Fruit fly (Drosophila melanogaster): ENCODE results near the gene AspRS-m.

AspRS-m gene

DNA sequence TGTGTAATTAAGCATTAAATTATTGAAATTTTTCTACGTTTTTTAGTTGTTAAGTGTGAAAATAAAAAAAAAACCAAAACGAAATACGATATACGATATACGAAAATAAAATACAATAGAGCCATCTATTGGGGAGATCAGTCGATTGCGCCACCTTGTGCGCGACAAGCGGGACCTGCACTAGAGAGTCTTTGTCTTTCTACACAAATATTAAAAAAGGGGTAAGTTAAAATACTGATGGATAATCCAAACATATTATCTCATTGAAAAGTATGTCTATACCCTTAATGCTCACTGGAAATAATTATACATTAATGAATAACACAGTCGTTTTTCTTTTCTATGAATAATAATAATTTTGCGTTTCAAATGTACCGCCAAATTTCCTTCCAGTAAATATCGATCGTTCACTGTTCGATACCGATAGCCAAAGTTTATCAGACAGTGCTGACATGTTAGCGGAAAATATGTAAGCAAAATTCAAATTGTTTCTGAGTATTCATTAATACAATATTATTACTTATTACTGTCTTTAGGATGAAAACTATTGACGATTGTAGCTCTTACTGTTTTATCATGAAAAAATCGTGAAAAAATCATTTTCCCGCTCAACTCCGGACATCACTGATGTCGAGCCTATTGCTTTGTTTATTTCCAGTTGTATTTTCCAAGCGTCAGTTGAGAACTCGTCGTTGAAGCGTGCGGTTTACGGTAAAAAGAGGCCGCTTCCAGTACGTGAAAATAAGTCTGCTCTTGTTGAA is 10.7 kb upstream of the AspRS-m start, which contains the start of gene mdy (continued):
- peak; percentile 41 for TF ChIP-seq psq (GFP tag; optimal IDR thresholded peaks at IDR 0.05)
- peak; percentile 89 for TF ChIP-seq woc (GFP tag; optimal IDR thresholded peaks at IDR 0.05)
- peak; percentile 96 for TF ChIP-seq Myc (optimal IDR thresholded peaks at IDR 0.05)
- TF ChIP-seq Hr78 (GFP tag; optimal IDR thresholded peaks at IDR 0.05): no peak

DNA sequence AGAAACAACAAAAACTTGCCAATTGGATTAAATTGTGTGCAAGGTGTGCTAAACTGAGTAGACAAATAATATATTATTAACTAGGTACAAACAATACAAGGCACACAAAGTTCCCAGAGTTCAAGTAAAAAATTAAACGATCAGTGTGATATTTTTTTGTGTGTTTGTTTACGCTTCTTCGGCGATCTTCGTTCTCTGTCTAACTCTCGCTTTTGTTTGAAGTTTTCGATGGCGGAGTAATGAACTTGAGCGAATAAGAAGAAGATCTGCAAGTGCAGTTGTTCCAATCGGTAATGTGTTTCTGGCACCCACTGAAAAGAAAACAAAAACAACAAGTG is 10.2 kb upstream of the AspRS-m start:
- TF ChIP-seq Vsx2 (GFP tag; optimal IDR thresholded peaks at IDR 0.05; ENCODE audit: partially characterized antibody): no peak
- TF ChIP-seq brk (GFP tag; optimal IDR thresholded peaks at IDR 0.05): no peak
- no peak for TF ChIP-seq Hr78 (GFP tag; optimal IDR thresholded peaks at IDR 0.05)
- no peak for TF ChIP-seq Myc (optimal IDR thresholded peaks at IDR 0.05)
- no peak for TF ChIP-seq Jra (GFP tag; optimal IDR thresholded peaks at IDR 0.05)
- no peak for TF ChIP-seq fru (GFP tag; optimal IDR thresholded peaks at IDR 0.05)
- TF ChIP-seq N (GFP tag; optimal IDR thresholded peaks at IDR 0.05): no peak
- no peak for TF ChIP-seq Hr83 (GFP tag; optimal IDR thresholded peaks at IDR 0.05; ENCODE audit: poor library complexity, severe bottlenecking)
- no peak for TF ChIP-seq Dfd (GFP tag; optimal IDR thresholded peaks at IDR 0.05)
- TF ChIP-seq br (GFP tag; optimal IDR thresholded peaks at IDR 0.05): no peak
- TF ChIP-seq OdsH (GFP tag; optimal IDR thresholded peaks at IDR 0.05): no peak
- TF ChIP-seq CG32264 (GFP tag; optimal IDR thresholded peaks at IDR 0.05): no peak
- TF ChIP-seq foxo (GFP tag; optimal IDR thresholded peaks at IDR 0.05): no peak
- TF ChIP-seq HLH106 (tag; optimal IDR thresholded peaks at IDR 0.05): no peak
- TF ChIP-seq jim (GFP tag; optimal IDR thresholded peaks at IDR 0.05): no peak

DNA sequence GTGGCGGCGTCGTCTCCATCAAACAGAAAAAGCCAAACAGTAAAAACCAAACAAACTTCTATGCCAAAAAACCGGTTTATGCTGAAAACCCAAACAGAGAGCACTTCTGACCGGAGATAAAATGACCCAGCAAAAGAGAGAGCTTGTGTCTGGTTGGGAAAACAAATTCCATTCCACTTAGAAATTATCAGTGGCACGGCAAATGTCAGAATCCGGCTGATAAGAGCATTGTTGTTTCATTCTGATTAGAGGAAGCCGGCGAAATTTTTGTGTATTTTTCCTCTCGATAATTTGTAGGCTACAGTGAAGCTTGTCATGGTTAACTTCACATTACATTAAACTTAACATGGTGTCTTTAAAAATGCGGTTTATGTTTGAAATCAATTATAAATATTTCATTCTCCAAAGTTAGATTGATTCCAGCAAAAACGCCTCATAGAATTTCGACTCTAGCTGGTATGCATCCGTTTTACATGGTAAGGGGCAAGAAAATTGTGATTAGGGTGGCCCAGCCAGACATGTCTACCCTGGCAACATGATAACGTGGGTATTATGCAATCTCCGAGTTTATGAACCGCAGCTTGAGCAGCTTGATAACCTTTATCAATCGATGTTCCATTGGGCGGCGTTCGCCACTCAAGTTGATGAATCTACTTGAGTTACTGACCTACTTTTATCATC is 9.3 kb upstream of the AspRS-m start:
- TF ChIP-seq dmrt93B (GFP tag; optimal IDR thresholded peaks at IDR 0.05) (no peak), br (GFP tag; optimal IDR thresholded peaks at IDR 0.05) (no peak), rgr (GFP tag; optimal IDR thresholded peaks at IDR 0.05) (peak; percentile 56), CG32264 (GFP tag; optimal IDR thresholded peaks at IDR 0.05) (no peak), Mio (GFP tag; optimal IDR thresholded peaks at IDR 0.05) (no peak), foxo (GFP tag; optimal IDR thresholded peaks at IDR 0.05) (peak in 1 of 2 experiments; percentile 69), Dfd (GFP tag; optimal IDR thresholded peaks at IDR 0.05) (no peak), psq (GFP tag; optimal IDR thresholded peaks at IDR 0.05) (no peak), tai (GFP tag; optimal IDR thresholded peaks at IDR 0.05) (no peak), OdsH (GFP tag; optimal IDR thresholded peaks at IDR 0.05) (peak; percentile 33), Rel (GFP tag; optimal IDR thresholded peaks at IDR 0.05) (no peak), Rel (tag; optimal IDR thresholded peaks at IDR 0.05) (no peak), jim (GFP tag; optimal IDR thresholded peaks at IDR 0.05) (no peak), Vsx2 (GFP tag; optimal IDR thresholded peaks at IDR 0.05; ENCODE audit: partially characterized antibody) (no peak), N (GFP tag; optimal IDR thresholded peaks at IDR 0.05) (no peak), GATAd (GFP tag; optimal IDR thresholded peaks at IDR 0.05) (no peak), dl (GFP tag; optimal IDR thresholded peaks at IDR 0.05; ENCODE audit: insufficient read depth in 1 of 2, partially characterized antibody in 2 of 2) (no peak), pan (optimal IDR thresholded peaks at IDR 0.05) (no peak), ey (GFP tag; optimal IDR thresholded peaks at IDR 0.05) (peak; percentile 56), Hr78 (GFP tag; optimal IDR thresholded peaks at IDR 0.05) (no peak), Sp1 (GFP tag; optimal IDR thresholded peaks at IDR 0.05) (no peak), lola (GFP tag; optimal IDR thresholded peaks at IDR 0.05) (no peak), HLH106 (tag; optimal IDR thresholded peaks at IDR 0.05) (peak; percentile 11), Jra (GFP tag; optimal IDR thresholded peaks at IDR 0.05) (no peak), Hnf4 (GFP tag; optimal IDR thresholded peaks at IDR 0.05) (no peak), usp (GFP tag; optimal IDR thresholded peaks at IDR 0.05) (no peak), sv (GFP tag; optimal IDR thresholded peaks at IDR 0.05) (no peak), Abd-B (GFP tag; optimal IDR thresholded peaks at IDR 0.05) (no peak), Hr83 (GFP tag; optimal IDR thresholded peaks at IDR 0.05; ENCODE audit: poor library complexity, severe bottlenecking) (no peak), CG9705 (GFP tag; optimal IDR thresholded peaks at IDR 0.05) (no peak), woc (GFP tag; optimal IDR thresholded peaks at IDR 0.05) (no peak), fru (GFP tag; optimal IDR thresholded peaks at IDR 0.05) (peak; percentile 55), Myc (optimal IDR thresholded peaks at IDR 0.05) (no peak), CrebA (GFP tag; optimal IDR thresholded peaks at IDR 0.05; ENCODE audit: borderline replicate concordance) (no peak), Dif (GFP tag; optimal IDR thresholded peaks at IDR 0.05; ENCODE audit: partially characterized antibody) (no peak), sage (GFP tag; optimal IDR thresholded peaks at IDR 0.05) (no peak), h (GFP tag; optimal IDR thresholded peaks at IDR 0.05) (peak; percentile 48), brk (GFP tag; optimal IDR thresholded peaks at IDR 0.05) (no peak), dsf (GFP tag; optimal IDR thresholded peaks at IDR 0.05; ENCODE audit: borderline replicate concordance) (no peak)

Data from whole organism, wandering third instar larva.